Worm (Caenorhabditis elegans) whole organism, young adult: ENCODE data around the gene nhr-203.

Experiments
- F33H1.4 ChIP-seq: fragments of 200-800 bp; sonication (Bioruptor generic); IDR thresholded peaks from 2 replicates; pipeline ENCODE4 v1.3.6; 2022; ENCODE audit warnings: missing genetic modification reagents, missing genetic modification characterization, missing compliant biosample characterization
- T07F8.4 ChIP-seq: sonication (generic microtip); optimal IDR thresholded peaks from 2 replicates; lab custom pipeline; 2016; ENCODE audit warnings: mild to moderate bottlenecking, missing genetic modification characterization, moderate library complexity, missing compliant biosample characterization
- Y56A3A.18 ChIP-seq: fragments of 200-800 bp; sonication (Bioruptor generic); IDR thresholded peaks from 2 replicates; pipeline ENCODE4 v1.3.6; 2022; ENCODE audit warnings: missing genetic modification reagents, missing genetic modification characterization, missing compliant biosample characterization
- efl-1 ChIP-seq: fragments of 150-350 bp; optimal IDR thresholded peaks from 2 replicates; lab custom pipeline; 2014; ENCODE audit warnings: missing biosample characterization, missing genetic modification reagents, missing genetic modification characterization
- hrde-1 ChIP-seq: sonication (generic microtip); optimal IDR thresholded peaks from 2 replicates; lab custom pipeline; 2016; ENCODE audit warnings: missing genetic modification characterization, mild to moderate bottlenecking, missing compliant biosample characterization, moderate library complexity, missing genotype, missing genetic modification reagents, borderline replicate concordance
- lir-1 ChIP-seq: fragments of 200-800 bp; sonication (Bioruptor generic); conservative IDR thresholded peaks from 2 replicates; pipeline ENCODE4 v1.3.6; 2022; ENCODE audit warnings: missing genetic modification reagents, missing genetic modification characterization, missing compliant biosample characterization
- madf-6 ChIP-seq: fragments of 200-800 bp; sonication (Bioruptor generic); IDR thresholded peaks from 2 replicates; pipeline ENCODE4 v1.3.6; 2022; ENCODE audit warnings: missing genetic modification reagents, missing genetic modification characterization, missing compliant biosample characterization
- nfya-1 ChIP-seq: sonication (generic microtip); optimal IDR thresholded peaks from 2 replicates; lab custom pipeline; 2017; ENCODE audit warnings: antibody characterized with exemption, missing compliant biosample characterization, missing genetic modification characterization, borderline replicate concordance; ENCODE audit not compliant: insufficient read depth
- zfh-2 ChIP-seq: fragments of 200-800 bp; sonication (Bioruptor generic); conservative IDR thresholded peaks from 2 replicates; pipeline ENCODE4 v1.3.6; 2022; ENCODE audit warnings: missing genetic modification reagents, missing genetic modification characterization, missing compliant biosample characterization
- zim-3 ChIP-seq: sonication (generic microtip); optimal IDR thresholded peaks from 2 replicates; lab custom pipeline; 2017; ENCODE audit warnings: mild to moderate bottlenecking, missing genetic modification characterization, moderate library complexity, missing compliant biosample characterization

ce11 chrV:502803-503273 lies 43.2 kb downstream of the nhr-203 start, which contains the start of gene T01G6.10:
- TF ChIP-seq nfya-1 (tag; lab: Kevin White, UChicago) (no peak), T07F8.4 (tag; lab: Kevin White, UChicago) (no peak), F33H1.4 (GFP tag; lab: Robert Waterston, UW) (no peak), efl-1 (GFP tag; lab: Kevin White, UChicago) (no peak), Y56A3A.18 (GFP tag; lab: Robert Waterston, UW) (no peak), lir-1 (GFP tag; lab: Robert Waterston, UW) (no peak), zfh-2 (no peak), madf-6 (GFP tag; lab: Robert Waterston, UW) (no peak), hrde-1 (tag; lab: Kevin White, UChicago) (no peak), zim-3 (tag; lab: Kevin White, UChicago) (no peak)
